Fruit fly (Drosophila melanogaster) whole organism, pupa: ENCODE measurements around the gene bcd.

ENCODE experiments used
- CG10348 ChIP-seq: fragments of 200-800 bp; sonication (Bioruptor generic); IDR thresholded peaks from 2 replicates; pipeline ENCODE4 v1.3.6; 2022; ENCODE audit warnings: missing biosample characterization, missing genetic modification characterization
- CG12605 ChIP-seq: fragments of 200-800 bp; sonication (Bioruptor generic); IDR thresholded peaks from 2 replicates; pipeline ENCODE4 v1.3.6; 2022; ENCODE audit warnings: missing biosample characterization, missing genetic modification characterization
- CG13204 ChIP-seq: fragments of 200-800 bp; sonication (Bioruptor generic); optimal IDR thresholded peaks from 2 replicates; lab custom pipeline; 2018; ENCODE audit warnings: missing biosample characterization, mild to moderate bottlenecking, missing genetic modification characterization, moderate library complexity
- CG14655 ChIP-seq: fragments of 200-800 bp; sonication (Bioruptor generic); optimal IDR thresholded peaks from 3 replicates; lab custom pipeline; 2017; ENCODE audit warnings: mild to moderate bottlenecking, missing biosample characterization, missing genetic modification reagents, missing genetic modification characterization
- CG15710 ChIP-seq: fragments of 200-800 bp; sonication (Bioruptor generic); optimal IDR thresholded peaks from 2 replicates; lab custom pipeline; 2018; ENCODE audit warnings: missing biosample characterization, mild to moderate bottlenecking, missing genetic modification characterization, moderate library complexity
- CG17806 ChIP-seq: fragments of 200-800 bp; sonication (Bioruptor generic); optimal IDR thresholded peaks from 2 replicates; lab custom pipeline; 2018; ENCODE audit warnings: missing biosample characterization, mild to moderate bottlenecking, missing genetic modification characterization, moderate library complexity
- CG32121 ChIP-seq: fragments of 200-800 bp; sonication (Bioruptor generic); IDR thresholded peaks from 2 replicates; pipeline ENCODE4 v1.3.6; 2022; ENCODE audit warnings: missing biosample characterization, missing genetic modification characterization
- CG34367 ChIP-seq: fragments of 200-800 bp; sonication (Bioruptor generic); optimal IDR thresholded peaks from 2 replicates; lab custom pipeline; 2018; ENCODE audit warnings: missing biosample characterization, mild to moderate bottlenecking, missing genetic modification characterization
- CG4496 ChIP-seq: fragments of 200-800 bp; sonication (Bioruptor generic); IDR thresholded peaks from 3 replicates; pipeline ENCODE4 v1.3.6; 2022; ENCODE audit warnings: missing biosample characterization, missing genetic modification characterization
- CG8159 ChIP-seq: fragments of 200-800 bp; sonication (Bioruptor generic); optimal IDR thresholded peaks from 3 replicates; lab custom pipeline; 2018; ENCODE audit warnings: missing biosample characterization, mild to moderate bottlenecking, missing genetic modification characterization, moderate library complexity
- CG8301 ChIP-seq: fragments of 200-800 bp; sonication (Bioruptor generic); optimal IDR thresholded peaks from 2 replicates; lab custom pipeline; 2018; ENCODE audit warnings: missing biosample characterization, mild to moderate bottlenecking, missing genetic modification characterization
- CG9948 ChIP-seq: fragments of 200-800 bp; sonication (Bioruptor generic); optimal IDR thresholded peaks from 2 replicates; lab custom pipeline; 2018; ENCODE audit warnings: missing biosample characterization, mild to moderate bottlenecking, missing genetic modification characterization, moderate library complexity
- D1 ChIP-seq: fragments of 200-800 bp; sonication (Bioruptor generic); optimal IDR thresholded peaks from 2 replicates; lab custom pipeline; 2018; ENCODE audit warnings: missing biosample characterization, mild to moderate bottlenecking, missing genetic modification characterization, moderate library complexity
- EcR ChIP-seq: fragments of 200-800 bp; sonication (Bioruptor generic); optimal IDR thresholded peaks from 3 replicates; lab custom pipeline; 2019; ENCODE audit warnings: missing biosample characterization, missing genetic modification characterization, mild to moderate bottlenecking, moderate library complexity, missing genetic modification reagents
- Ets98B ChIP-seq: fragments of 200-800 bp; sonication (Bioruptor generic); IDR thresholded peaks from 2 replicates; pipeline ENCODE4 v1.3.6; 2022; ENCODE audit warnings: missing biosample characterization, missing genetic modification characterization
- Pif1A ChIP-seq: fragments of 200-800 bp; sonication (Bioruptor generic); optimal IDR thresholded peaks from 3 replicates; lab custom pipeline; 2016; ENCODE audit warnings: missing biosample characterization, missing genetic modification characterization
- Pif1B ChIP-seq: fragments of 200-800 bp; sonication (Bioruptor generic); optimal IDR thresholded peaks from 3 replicates; lab custom pipeline; 2016; ENCODE audit warnings: missing biosample characterization, missing genetic modification characterization
- Snoo ChIP-seq: fragments of 200-800 bp; sonication (Bioruptor generic); optimal IDR thresholded peaks from 3 replicates; lab custom pipeline; 2017; ENCODE audit warnings: missing biosample characterization, mild to moderate bottlenecking, missing genetic modification characterization, inconsistent platforms
- fd96Ca ChIP-seq: fragments of 200-800 bp; sonication (Bioruptor generic); IDR thresholded peaks from 3 replicates; pipeline ENCODE4 v1.3.6; 2022; ENCODE audit warnings: missing biosample characterization, missing genetic modification characterization
- gl ChIP-seq: fragments of 200-800 bp; sonication (Bioruptor generic); optimal IDR thresholded peaks from 2 replicates; lab custom pipeline; 2018; ENCODE audit warnings: missing biosample characterization, mild to moderate bottlenecking, missing genetic modification characterization
- rn ChIP-seq: fragments of 200-800 bp; sonication (Bioruptor generic); IDR thresholded peaks from 2 replicates; pipeline ENCODE4 v1.3.6; 2022; ENCODE audit warnings: missing biosample characterization, missing genetic modification characterization

Gene bcd

DNA sequence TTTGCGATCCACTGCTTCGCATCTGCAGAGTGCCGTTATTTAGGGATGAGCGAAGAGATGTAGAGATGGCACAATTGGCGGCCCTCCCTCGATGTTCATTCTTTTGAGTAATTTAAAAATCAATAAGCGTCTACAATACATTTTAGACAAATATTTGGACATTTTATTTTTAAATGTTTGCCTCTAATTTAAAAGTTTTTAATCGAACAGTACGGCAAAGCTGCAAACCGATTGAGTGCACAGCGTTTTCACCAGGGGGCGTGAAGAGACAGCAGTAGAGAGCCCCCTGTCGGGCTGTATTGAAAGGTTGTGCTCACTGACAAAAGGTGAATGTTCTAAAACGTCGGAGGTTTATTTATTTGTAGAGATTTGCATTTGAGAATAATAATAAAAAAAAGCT, at the start of gene bcd:
Gene bcd (minus strand): TSS at position 48 of the 400 bp plus-strand sequence.
- TF ChIP-seq CG8159 (tag; lab: Kevin White, UChicago), result peak; percentile 23
- TF ChIP-seq CG15710, result no peak
- TF ChIP-seq Ets98B (GFP tag; lab: Robert Waterston, UW), result peak; percentile 36; the same call in 1 of the 2 replicates
- peak; percentile 77 for TF ChIP-seq fd96Ca (GFP tag; lab: Robert Waterston, UW)
- 0 out of 2 replicates have a peak, but pooled peaks have one; percentile 27 for TF ChIP-seq rn
- TF ChIP-seq CG4496, result no peak; the same call in 2 of the 3 replicates
- TF ChIP-seq Pif1B (GFP tag; lab: Kevin White, UChicago), result no peak
- peak; percentile 35 for TF ChIP-seq D1 (tag; lab: Kevin White, UChicago)
- no peak for TF ChIP-seq CG9948 (tag; lab: Kevin White, UChicago)
- no peak for TF ChIP-seq CG17806 (tag; lab: Kevin White, UChicago)
- no peak for TF ChIP-seq Snoo (tag; lab: Kevin White, UChicago)
- TF ChIP-seq CG34367, result peak; percentile 31
- no peak for TF ChIP-seq gl
- no peak for TF ChIP-seq CG10348 (GFP tag; lab: Robert Waterston, UW)
- peak; percentile 16 for TF ChIP-seq CG14655 (GFP tag; lab: Kevin White, UChicago)
- no peak for TF ChIP-seq CG12605 (GFP tag; lab: Robert Waterston, UW)
- TF ChIP-seq CG8301 (tag; lab: Kevin White, UChicago), result no peak
- peak; percentile 25 for TF ChIP-seq Pif1A (GFP tag; lab: Kevin White, UChicago)
- TF ChIP-seq CG13204 (GFP tag; lab: Kevin White, UChicago), result no peak
- no peak for TF ChIP-seq EcR (GFP tag; lab: Kevin White, UChicago)
- TF ChIP-seq CG32121 (GFP tag; lab: Robert Waterston, UW), result peak; percentile 46; the same call in 1 of the 2 replicates

dm6 chr3R:6806654-6807053, 47.4 kb upstream of the bcd start:
- TF ChIP-seq Pif1A (GFP tag; lab: Kevin White, UChicago) (no peak), D1 (tag; lab: Kevin White, UChicago) (peak; percentile 73)

DNA sequence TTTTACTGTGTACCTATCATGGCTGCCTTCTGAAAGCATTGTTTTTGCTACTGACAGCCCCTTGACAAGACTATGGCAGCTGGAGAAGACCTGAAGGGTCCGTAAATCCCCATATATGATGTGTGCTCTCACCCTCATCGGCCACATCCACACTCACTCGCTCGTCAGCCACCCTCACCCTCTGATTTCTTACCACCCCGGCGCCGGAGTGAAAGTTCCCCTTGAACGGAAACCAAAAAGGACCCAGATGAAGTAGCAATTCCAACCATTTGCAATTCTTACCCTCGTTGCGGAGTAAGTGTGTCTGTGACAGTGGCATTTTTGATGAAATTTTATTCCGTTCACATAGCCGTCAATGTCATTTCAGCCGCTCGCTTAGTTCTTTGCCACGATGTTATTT, 46.7 kb upstream of the bcd start:
- TF ChIP-seq CG14655 (GFP tag; lab: Kevin White, UChicago) (no peak), EcR (GFP tag; lab: Kevin White, UChicago) (no peak), gl (no peak), Pif1A (GFP tag; lab: Kevin White, UChicago) (no peak), CG17806 (tag; lab: Kevin White, UChicago) (no peak), CG34367 (no peak), Ets98B (GFP tag; lab: Robert Waterston, UW) (no peak), D1 (tag; lab: Kevin White, UChicago) (no peak)

- TF ChIP-seq CG13204 (GFP tag; lab: Kevin White, UChicago) (no peak), CG10348 (GFP tag; lab: Robert Waterston, UW) (no peak), CG15710 (no peak), rn (no peak), Snoo (tag; lab: Kevin White, UChicago) (no peak), Pif1A (GFP tag; lab: Kevin White, UChicago) (no peak), CG14655 (GFP tag; lab: Kevin White, UChicago) (no peak), CG8159 (tag; lab: Kevin White, UChicago) (no peak), CG17806 (tag; lab: Kevin White, UChicago) (no peak), CG9948 (tag; lab: Kevin White, UChicago) (no peak)
Measured at dm6 chr3R:6804695-6805300, 45.5 kb upstream of the bcd start.

DNA sequence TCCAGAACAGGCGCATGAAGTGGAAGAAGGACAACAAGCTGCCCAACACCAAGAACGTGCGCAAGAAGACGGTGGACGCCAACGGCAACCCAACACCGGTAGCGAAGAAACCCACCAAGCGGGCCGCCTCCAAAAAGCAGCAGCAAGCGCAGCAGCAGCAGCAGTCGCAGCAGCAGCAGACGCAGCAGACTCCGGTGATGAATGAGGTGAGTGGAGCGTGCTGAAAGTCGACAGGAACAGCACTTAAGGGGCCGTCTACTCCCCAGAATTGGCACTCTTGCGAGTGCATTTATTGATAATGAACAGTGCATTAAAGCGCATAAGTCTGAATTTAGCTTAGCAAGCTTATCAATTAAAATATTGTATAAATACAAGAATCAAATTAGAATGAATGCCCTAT, 41.9 kb upstream of the bcd start:
- TF ChIP-seq CG34367, result no peak
- TF ChIP-seq Pif1B (GFP tag; lab: Kevin White, UChicago), result no peak
- no peak for TF ChIP-seq CG15710
- no peak for TF ChIP-seq fd96Ca (GFP tag; lab: Robert Waterston, UW)
- TF ChIP-seq CG14655 (GFP tag; lab: Kevin White, UChicago), result no peak
- TF ChIP-seq Ets98B (GFP tag; lab: Robert Waterston, UW), result no peak
- no peak for TF ChIP-seq rn

dm6 chr3R:6791189-6791886, 32.1 kb upstream of the bcd start, which contains the start of gene Dfd:
TSS of gene Dfd (plus strand) at chr3R:6791836.
- TF ChIP-seq CG14655 (GFP tag; lab: Kevin White, UChicago) (no peak), CG8301 (tag; lab: Kevin White, UChicago) (no peak), Snoo (tag; lab: Kevin White, UChicago) (peak; percentile 12), D1 (tag; lab: Kevin White, UChicago) (peak; percentile 23)
